Worm (Caenorhabditis elegans): ENCODE results near the gene epg-7.

DNA sequence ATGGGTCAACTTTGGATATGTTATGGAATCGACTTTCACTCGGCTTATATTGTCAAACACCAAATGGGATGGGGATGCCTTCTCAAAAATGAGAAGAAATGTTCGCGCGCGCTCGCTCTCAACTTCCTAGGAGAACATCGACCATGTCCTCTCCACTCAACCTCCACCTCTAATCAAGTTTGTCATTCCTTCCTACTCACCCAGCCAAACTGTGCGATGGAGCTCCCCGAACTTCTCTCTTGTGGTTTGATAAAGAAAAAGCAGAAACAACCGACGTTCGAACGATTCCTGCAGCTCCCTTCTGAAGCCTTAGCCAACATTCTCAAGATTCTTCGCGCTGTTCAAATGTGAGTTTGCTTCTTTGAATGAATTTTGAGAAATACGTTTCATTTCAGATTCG, 21.3 kb upstream of the epg-7 start:
- TF ChIP-seq ama-1 (optimal IDR thresholded peaks at IDR 0.05): no peak
- TF ChIP-seq sea-1 (GFP tag; conservative IDR thresholded peaks at IDR 0.05): no peak
- no peak for TF ChIP-seq pes-1 (GFP tag; IDR thresholded peaks at IDR 0.05)
- no peak for TF ChIP-seq ets-7 (tag; optimal IDR thresholded peaks at IDR 0.05)
- no peak for TF ChIP-seq scrt-1 (GFP tag; IDR thresholded peaks at IDR 0.05)
- no peak for TF ChIP-seq aly-1 (tag; optimal IDR thresholded peaks at IDR 0.05)
- no peak for TF ChIP-seq tbx-37 (GFP tag; conservative IDR thresholded peaks at IDR 0.05)
- TF ChIP-seq ceh-36 (tag; optimal IDR thresholded peaks at IDR 0.05): no peak
- no peak for TF ChIP-seq tbx-11 (GFP tag; IDR thresholded peaks at IDR 0.05)
- no peak for TF ChIP-seq flt-1 (GFP tag; IDR thresholded peaks at IDR 0.05)

Data from whole organism, early embryonic.